Fruit fly (Drosophila melanogaster): ENCODE data around the gene Naa40.

The Naa40 gene

DNA sequence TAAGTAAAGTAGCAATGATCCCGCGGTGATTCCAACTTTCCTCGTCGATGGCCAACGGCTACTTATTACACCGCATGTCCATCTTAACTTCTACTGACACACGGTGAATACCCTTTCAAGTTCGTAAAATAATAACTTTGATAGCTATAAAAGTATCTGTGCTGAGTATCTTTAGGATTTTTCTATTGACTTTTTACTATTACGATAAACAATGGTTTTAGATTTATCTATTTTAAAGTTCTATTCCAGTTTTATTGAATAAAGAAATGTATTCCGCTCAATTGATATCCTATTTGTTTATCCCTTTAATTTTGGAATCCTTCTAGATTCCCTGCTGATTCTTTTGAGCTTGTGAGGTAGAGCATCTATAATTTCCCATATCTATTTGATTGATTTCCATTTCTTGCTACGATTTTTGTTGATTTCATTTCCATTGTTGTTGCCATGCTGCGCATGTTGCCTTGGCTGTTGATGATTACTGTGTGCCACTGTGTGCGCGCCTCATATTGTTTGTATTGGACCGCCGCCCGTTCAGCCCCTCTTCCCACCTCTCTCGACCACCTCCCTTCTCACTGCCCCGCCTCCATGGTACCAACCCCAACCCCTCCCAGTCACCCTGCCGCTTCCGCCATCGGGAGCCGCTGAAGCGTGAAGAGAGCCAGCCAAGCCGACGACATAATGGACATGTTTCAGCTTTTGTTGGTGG, 34.8 kb downstream of the Naa40 start (continued):
- TF ChIP-seq phol (tag; optimal IDR thresholded peaks at IDR 0.05): peak; percentile 17
- no peak for TF ChIP-seq az2 (GFP tag; optimal IDR thresholded peaks at IDR 0.05)
- no peak for TF ChIP-seq Hey (tag; optimal IDR thresholded peaks at IDR 0.05)

DNA sequence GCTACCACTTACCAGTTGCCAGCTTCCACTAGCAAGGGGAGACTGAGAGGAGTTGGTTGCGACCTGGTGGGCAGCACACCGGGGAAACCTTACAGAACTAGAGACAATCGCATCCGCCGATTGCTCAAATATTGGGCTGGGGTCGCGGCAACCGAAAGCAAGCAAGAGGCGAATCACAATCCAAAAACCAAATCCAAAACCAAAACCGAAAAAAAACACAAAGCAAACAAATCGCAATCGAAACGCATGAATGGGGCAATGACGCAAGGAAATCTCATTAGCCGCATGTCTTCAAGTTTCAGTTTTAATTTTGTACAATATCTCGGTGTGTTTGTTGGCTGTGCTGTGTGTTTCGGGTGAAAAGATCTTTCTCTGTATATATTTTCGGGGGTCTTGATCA, 35.5 kb downstream of the Naa40 start, which contains the start of gene Obp99c:
Gene Obp99c (minus strand): TSS at position 101 of the 400 bp plus-strand sequence.
- peak; percentile 19 for TF ChIP-seq dmrt99B (tag; optimal IDR thresholded peaks at IDR 0.05)
- no peak for TF ChIP-seq crc (GFP tag; optimal IDR thresholded peaks at IDR 0.05)
- TF ChIP-seq CG3838 (GFP tag; optimal IDR thresholded peaks at IDR 0.05): no peak
- TF ChIP-seq Lhr (GFP tag; optimal IDR thresholded peaks at IDR 0.05): no peak

DNA sequence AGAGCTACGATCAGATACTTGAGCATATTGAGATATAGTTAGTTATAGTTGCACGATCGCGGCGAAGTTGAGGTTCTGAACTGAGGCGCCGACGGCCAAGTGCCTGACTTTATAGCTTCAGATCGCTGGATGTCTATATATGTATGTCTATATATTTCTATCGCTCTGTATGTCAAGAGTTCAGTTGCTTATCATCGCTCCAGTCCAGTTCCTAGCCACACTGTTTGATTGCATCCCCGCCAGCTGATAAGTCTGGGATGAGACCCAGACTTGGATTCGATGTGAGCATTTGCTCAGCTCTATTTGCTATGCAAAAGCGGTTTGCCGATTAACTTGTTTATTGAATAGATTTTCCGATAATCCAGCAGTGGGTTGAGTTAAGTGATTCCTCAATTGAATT, 38.1 kb downstream of the Naa40 start:
- no peak for TF ChIP-seq CG6654 (GFP tag; optimal IDR thresholded peaks at IDR 0.05)
- TF ChIP-seq CG30020 (tag; optimal IDR thresholded peaks at IDR 0.05): no peak
- no peak for TF ChIP-seq crp (GFP tag; optimal IDR thresholded peaks at IDR 0.05)
- TF ChIP-seq twi (tag; optimal IDR thresholded peaks at IDR 0.05): no peak
- peak; percentile 59 for TF ChIP-seq CG34376 (GFP tag; optimal IDR thresholded peaks at IDR 0.05)
- TF ChIP-seq Blimp-1 (GFP tag; optimal IDR thresholded peaks at IDR 0.05): no peak
- no peak for TF ChIP-seq jing (GFP tag; optimal IDR thresholded peaks at IDR 0.05)
- no peak for TF ChIP-seq B-H2 (GFP tag; optimal IDR thresholded peaks at IDR 0.05)
- TF ChIP-seq sug (tag; optimal IDR thresholded peaks at IDR 0.05): peak; percentile 20
- TF ChIP-seq CG4328 (GFP tag; optimal IDR thresholded peaks at IDR 0.05): no peak
- TF ChIP-seq CG3065 (GFP tag; optimal IDR thresholded peaks at IDR 0.05): no peak
- no peak for TF ChIP-seq ara (GFP tag; IDR thresholded peaks at IDR 0.05)
- no peak for TF ChIP-seq CG10147 (GFP tag; optimal IDR thresholded peaks at IDR 0.05)
- no peak for TF ChIP-seq CG13287 (GFP tag; IDR thresholded peaks at IDR 0.05; ENCODE audit: partially characterized antibody)
- TF ChIP-seq dysf (GFP tag; IDR thresholded peaks at IDR 0.05): 0 out of 3 replicates have a peak, but pooled peaks have one; percentile 7
- TF ChIP-seq CG12391 (tag; optimal IDR thresholded peaks at IDR 0.05): no peak
- no peak for TF ChIP-seq lov (optimal IDR thresholded peaks at IDR 0.05)
- TF ChIP-seq lov (GFP tag; IDR thresholded peaks at IDR 0.05): no peak
- no peak for TF ChIP-seq HmgD (GFP tag; optimal IDR thresholded peaks at IDR 0.05)
- TF ChIP-seq CG6175 (GFP tag; IDR thresholded peaks at IDR 0.05): no peak
- TF ChIP-seq crol (GFP tag; IDR thresholded peaks at IDR 0.05): no peak
- TF ChIP-seq CG1647 (GFP tag; optimal IDR thresholded peaks at IDR 0.05): no peak
- TF ChIP-seq Eip74EF (GFP tag; optimal IDR thresholded peaks at IDR 0.05): peak in 1 of 2 experiments; percentile 6
- TF ChIP-seq corto (GFP tag; optimal IDR thresholded peaks at IDR 0.05): no peak
- no peak for TF ChIP-seq sqz (GFP tag; optimal IDR thresholded peaks at IDR 0.05)
- TF ChIP-seq CG7987 (GFP tag; optimal IDR thresholded peaks at IDR 0.05): no peak
- no peak for TF ChIP-seq bcd (GFP tag; optimal IDR thresholded peaks at IDR 0.05)
- 0 out of 4 replicates have a peak, but pooled peaks have one; percentile 60 for TF ChIP-seq chinmo (GFP tag; IDR thresholded peaks at IDR 0.05; ENCODE audit: partially characterized antibody)
- no peak for TF ChIP-seq tap (tag; optimal IDR thresholded peaks at IDR 0.05)
